Fruit fly (Drosophila melanogaster) whole organism, embryonic: Measurements from ENCODE around the gene Prx4.
A peak's percentile ranks its signal among the peaks of the same experiment; 100 is the strongest.

ENCODE experiments used
- Asciz ChIP-seq: fragments of 200-800 bp; sonication (Bioruptor generic); optimal IDR thresholded peaks from 2 replicates; lab custom pipeline; 2017; ENCODE audit warnings: missing biosample characterization, mild to moderate bottlenecking, missing genetic modification characterization, missing genetic modification reagents
- Bteb2 ChIP-seq: fragments of 200-800 bp; sonication (Bioruptor generic); optimal IDR thresholded peaks from 2 replicates; lab custom pipeline; 2016; ENCODE audit warnings: missing biosample characterization, missing genetic modification characterization
- CG10431 ChIP-seq: fragments of 200-800 bp; sonication (Bioruptor generic); optimal IDR thresholded peaks from 3 replicates; lab custom pipeline; 2018; ENCODE audit warnings: missing biosample characterization, mild to moderate bottlenecking, missing genetic modification characterization
- CG11504 ChIP-seq: fragments of 200-800 bp; sonication (Bioruptor generic); optimal IDR thresholded peaks from 3 replicates; lab custom pipeline; 2019; ENCODE audit warnings: missing biosample characterization, mild to moderate bottlenecking, missing genetic modification characterization, moderate library complexity
- CG12155 ChIP-seq: fragments of 200-800 bp; sonication (Bioruptor generic); optimal IDR thresholded peaks from 3 replicates; lab custom pipeline; 2016; ENCODE audit warnings: missing biosample characterization, missing genetic modification characterization
- CG12391 ChIP-seq: fragments of 200-800 bp; sonication (Bioruptor generic); optimal IDR thresholded peaks from 3 replicates; lab custom pipeline; 2018; ENCODE audit warnings: missing biosample characterization, mild to moderate bottlenecking, missing genetic modification characterization, moderate library complexity
- CG12769 ChIP-seq: fragments of 200-800 bp; sonication (Bioruptor generic); optimal IDR thresholded peaks from 2 replicates; lab custom pipeline; 2019; ENCODE audit warnings: missing biosample characterization, mild to moderate bottlenecking, missing genetic modification characterization, moderate library complexity
- CG14050 ChIP-seq: fragments of 200-800 bp; sonication (Bioruptor generic); IDR thresholded peaks from 3 replicates; pipeline ENCODE4 v1.3.6; 2022; ENCODE audit warnings: missing biosample characterization, missing genetic modification characterization
- CG15269 ChIP-seq: fragments of 200-800 bp; sonication (Bioruptor generic); optimal IDR thresholded peaks from 2 replicates; lab custom pipeline; 2018; ENCODE audit warnings: missing biosample characterization, mild to moderate bottlenecking, missing genetic modification characterization, moderate library complexity
- CG15479 ChIP-seq: fragments of 200-800 bp; sonication (Bioruptor generic); optimal IDR thresholded peaks from 3 replicates; lab custom pipeline; 2019; ENCODE audit warnings: missing biosample characterization, mild to moderate bottlenecking, missing genetic modification characterization, moderate library complexity
- CG15601 ChIP-seq: fragments of 200-800 bp; sonication (Bioruptor generic); optimal IDR thresholded peaks from 3 replicates; lab custom pipeline; 2019; ENCODE audit warnings: missing biosample characterization, mild to moderate bottlenecking, missing genetic modification characterization, moderate library complexity
- CG17912 ChIP-seq: fragments of 200-800 bp; sonication (Bioruptor generic); optimal IDR thresholded peaks from 2 replicates; lab custom pipeline; 2018; ENCODE audit warnings: missing biosample characterization, mild to moderate bottlenecking, missing genetic modification characterization
- CG2712 ChIP-seq: fragments of 200-800 bp; optimal IDR thresholded peaks from 3 replicates; lab custom pipeline; 2019; ENCODE audit warnings: missing biosample characterization, mild to moderate bottlenecking, missing genetic modification characterization, moderate library complexity
- CG2875 ChIP-seq: fragments of 200-800 bp; sonication (Bioruptor generic); optimal IDR thresholded peaks from 2 replicates; lab custom pipeline; 2017; ENCODE audit warnings: missing biosample characterization, mild to moderate bottlenecking, missing genetic modification characterization, missing genetic modification reagents
- CG31365 ChIP-seq: fragments of 200-800 bp; sonication (Bioruptor generic); optimal IDR thresholded peaks from 2 replicates; lab custom pipeline; 2018; ENCODE audit warnings: missing biosample characterization, mild to moderate bottlenecking, missing genetic modification characterization
- CG4404 ChIP-seq: fragments of 200-800 bp; sonication (Bioruptor generic); IDR thresholded peaks from 2 replicates; pipeline ENCODE4 v1.3.6; 2022; ENCODE audit warnings: missing biosample characterization, missing genetic modification characterization
- CG6689 ChIP-seq: fragments of 200-800 bp; sonication (Bioruptor generic); IDR thresholded peaks from 2 replicates; pipeline ENCODE4 v1.3.6; 2022; ENCODE audit warnings: missing biosample characterization, missing genetic modification characterization
- CG6854 ChIP-seq: fragments of 200-800 bp; sonication (Bioruptor generic); optimal IDR thresholded peaks from 3 replicates; lab custom pipeline; 2017; ENCODE audit warnings: missing biosample characterization, mild to moderate bottlenecking, missing genetic modification characterization
- CG7556 ChIP-seq: fragments of 200-800 bp; sonication (Bioruptor generic); optimal IDR thresholded peaks from 2 replicates; lab custom pipeline; 2017; ENCODE audit warnings: missing biosample characterization, mild to moderate bottlenecking, missing genetic modification characterization
- CG7786 ChIP-seq: fragments of 200-800 bp; sonication (Bioruptor generic); optimal IDR thresholded peaks from 2 replicates; lab custom pipeline; 2016; ENCODE audit warnings: missing biosample characterization, missing genetic modification characterization
- Chrac-16 ChIP-seq: fragments of 200-800 bp; sonication (Bioruptor generic); optimal IDR thresholded peaks from 3 replicates; lab custom pipeline; 2016; ENCODE audit warnings: missing biosample characterization, missing genetic modification characterization
- CoRest ChIP-seq: fragments of 200-800 bp; sonication (Bioruptor generic); optimal IDR thresholded peaks from 3 replicates; lab custom pipeline; 2018; ENCODE audit warnings: missing biosample characterization, mild to moderate bottlenecking, missing genetic modification characterization, moderate library complexity
- Eip74EF ChIP-seq, 2 experiments: fragments of 200-800 bp in 1 of 2; fragments of >200 bp in 1 of 2; sonication (Bioruptor generic) in 1 of 2; optimal IDR thresholded peaks; 2 replicates each; lab custom pipeline; 2017 to 2019; ENCODE audit warnings: missing biosample characterization in 2 of 2, missing genetic modification characterization in 2 of 2, mild to moderate bottlenecking in 1 of 2, moderate library complexity in 1 of 2
- Ets65A ChIP-seq: fragments of 200-800 bp; sonication (Bioruptor generic); peaks from one replicate; lab custom pipeline; 2016; ENCODE audit warnings: missing biosample characterization, missing genetic modification characterization
- Hmr ChIP-seq: fragments of 200-800 bp; sonication (Bioruptor generic); optimal IDR thresholded peaks from 3 replicates; lab custom pipeline; 2017; ENCODE audit warnings: mild to moderate bottlenecking, missing biosample characterization, missing genetic modification reagents, missing genetic modification characterization
- Jarid2 ChIP-seq: fragments of 200-800 bp; sonication (Bioruptor generic); optimal IDR thresholded peaks from 3 replicates; lab custom pipeline; 2017; ENCODE audit warnings: mild to moderate bottlenecking, missing biosample characterization, missing genetic modification reagents, missing genetic modification characterization
- Mad ChIP-seq: fragments of 200-800 bp; sonication (Bioruptor generic); optimal IDR thresholded peaks from 2 replicates; lab custom pipeline; 2016; ENCODE audit warnings: missing biosample characterization, missing genetic modification characterization
- Med ChIP-seq: fragments of 200-800 bp; sonication (Bioruptor generic); peaks from one replicate; lab custom pipeline; 2016; ENCODE audit warnings: missing biosample characterization, missing genetic modification characterization, mild to moderate bottlenecking, inconsistent platforms, moderate library complexity
- Pdp1 ChIP-seq, 2 experiments: fragments of 200-800 bp; sonication (Bioruptor generic); optimal IDR thresholded peaks; 3 replicates each; lab custom pipeline; 2016; ENCODE audit warnings: missing biosample characterization in 2 of 2, missing genetic modification characterization in 2 of 2, mild to moderate bottlenecking in 1 of 2, moderate library complexity in 1 of 2
- Ravus ChIP-seq: fragments of 200-800 bp; sonication (Bioruptor generic); IDR thresholded peaks from 2 replicates; pipeline ENCODE4 v1.3.6; 2022; ENCODE audit warnings: missing biosample characterization, missing genetic modification characterization
- Sry-β ChIP-seq: fragments of 200-800 bp; sonication (Bioruptor generic); optimal IDR thresholded peaks from 2 replicates; lab custom pipeline; 2018; ENCODE audit warnings: missing biosample characterization, mild to moderate bottlenecking, missing genetic modification characterization, moderate library complexity
- Vsx1 ChIP-seq: fragments of 200-800 bp; sonication (Bioruptor generic); optimal IDR thresholded peaks from 2 replicates; lab custom pipeline; 2017; ENCODE audit warnings: missing biosample characterization, mild to moderate bottlenecking, missing genetic modification characterization, missing genetic modification reagents
- ac ChIP-seq: fragments of 200-800 bp; sonication (Bioruptor generic); optimal IDR thresholded peaks from 3 replicates; lab custom pipeline; 2017; ENCODE audit warnings: missing biosample characterization, mild to moderate bottlenecking, missing genetic modification characterization
- cas ChIP-seq: fragments of 200-800 bp; sonication (Bioruptor generic); IDR thresholded peaks from 2 replicates; pipeline ENCODE4 v1.3.6; 2022; ENCODE audit warnings: missing biosample characterization, missing genetic modification characterization
- emc ChIP-seq: fragments of 200-800 bp; sonication (Bioruptor generic); optimal IDR thresholded peaks from 2 replicates; lab custom pipeline; 2016; ENCODE audit warnings: missing biosample characterization, missing genetic modification characterization
- fd64A ChIP-seq: fragments of 200-800 bp; sonication (Bioruptor generic); optimal IDR thresholded peaks from 3 replicates; lab custom pipeline; 2018; ENCODE audit warnings: missing biosample characterization, mild to moderate bottlenecking, missing genetic modification characterization
- fu2 ChIP-seq: fragments of 200-800 bp; sonication (Bioruptor generic); optimal IDR thresholded peaks from 2 replicates; lab custom pipeline; 2016; ENCODE audit warnings: missing biosample characterization, missing genetic modification characterization
- jigr1 ChIP-seq: fragments of 200-800 bp; sonication (Bioruptor generic); IDR thresholded peaks from 3 replicates; pipeline ENCODE4 v1.3.6; 2022; ENCODE audit warnings: missing biosample characterization, missing genetic modification characterization
- nom ChIP-seq: fragments of 200-800 bp; sonication (Bioruptor generic); optimal IDR thresholded peaks from 2 replicates; lab custom pipeline; 2017; ENCODE audit warnings: missing biosample characterization, missing genetic modification characterization, mild to moderate bottlenecking, moderate library complexity, missing genetic modification reagents
- otp ChIP-seq: fragments of 200-800 bp; sonication (Bioruptor generic); IDR thresholded peaks from 3 replicates; pipeline ENCODE4, ENCODE4 v1.3.6; 2022; ENCODE audit warnings: missing biosample characterization, missing genetic modification characterization
- pho ChIP-seq: fragments of 200-800 bp; sonication (Bioruptor generic); optimal IDR thresholded peaks from 2 replicates; lab custom pipeline; 2016; ENCODE audit warnings: missing biosample characterization, missing genetic modification characterization
- prd ChIP-seq, 3 experiments: fragments of >200 bp in 2 of 3; fragments of 200-800 bp in 1 of 3; sonication (Bioruptor generic) in 1 of 3; optimal IDR thresholded peaks in 2 of 3; IDR thresholded peaks in 1 of 3; 2 replicates in 2 of 3; 3 replicates in 1 of 3; pipeline versions ENCODE4 v1.3.6 to Lab custom; 2017 to 2022; ENCODE audit warnings: missing biosample characterization in 1 of 3, missing genetic modification characterization in 1 of 3
- pum ChIP-seq: fragments of 200-800 bp; sonication (Bioruptor generic); optimal IDR thresholded peaks from 2 replicates; lab custom pipeline; 2016; ENCODE audit warnings: missing biosample characterization, missing genetic modification characterization
- ranshi ChIP-seq: fragments of 200-800 bp; sonication (Bioruptor generic); IDR thresholded peaks from 2 replicates; pipeline ENCODE4 v1.3.6; 2022; ENCODE audit warnings: missing biosample characterization, missing genetic modification characterization
- sima ChIP-seq: fragments of 200-800 bp; sonication (Bioruptor generic); optimal IDR thresholded peaks from 2 replicates; lab custom pipeline; 2016; ENCODE audit warnings: missing biosample characterization, missing genetic modification characterization
- slou ChIP-seq: fragments of 200-800 bp; sonication (Bioruptor generic); optimal IDR thresholded peaks from 3 replicates; lab custom pipeline; 2016; ENCODE audit warnings: missing biosample characterization, missing genetic modification characterization
- ttk ChIP-seq: fragments of 200-800 bp; sonication (Bioruptor generic); IDR thresholded peaks from 2 replicates; pipeline ENCODE4 v2.1.2; 2022; ENCODE audit warnings: missing biosample characterization, missing genetic modification characterization

Prx4 gene

DNA sequence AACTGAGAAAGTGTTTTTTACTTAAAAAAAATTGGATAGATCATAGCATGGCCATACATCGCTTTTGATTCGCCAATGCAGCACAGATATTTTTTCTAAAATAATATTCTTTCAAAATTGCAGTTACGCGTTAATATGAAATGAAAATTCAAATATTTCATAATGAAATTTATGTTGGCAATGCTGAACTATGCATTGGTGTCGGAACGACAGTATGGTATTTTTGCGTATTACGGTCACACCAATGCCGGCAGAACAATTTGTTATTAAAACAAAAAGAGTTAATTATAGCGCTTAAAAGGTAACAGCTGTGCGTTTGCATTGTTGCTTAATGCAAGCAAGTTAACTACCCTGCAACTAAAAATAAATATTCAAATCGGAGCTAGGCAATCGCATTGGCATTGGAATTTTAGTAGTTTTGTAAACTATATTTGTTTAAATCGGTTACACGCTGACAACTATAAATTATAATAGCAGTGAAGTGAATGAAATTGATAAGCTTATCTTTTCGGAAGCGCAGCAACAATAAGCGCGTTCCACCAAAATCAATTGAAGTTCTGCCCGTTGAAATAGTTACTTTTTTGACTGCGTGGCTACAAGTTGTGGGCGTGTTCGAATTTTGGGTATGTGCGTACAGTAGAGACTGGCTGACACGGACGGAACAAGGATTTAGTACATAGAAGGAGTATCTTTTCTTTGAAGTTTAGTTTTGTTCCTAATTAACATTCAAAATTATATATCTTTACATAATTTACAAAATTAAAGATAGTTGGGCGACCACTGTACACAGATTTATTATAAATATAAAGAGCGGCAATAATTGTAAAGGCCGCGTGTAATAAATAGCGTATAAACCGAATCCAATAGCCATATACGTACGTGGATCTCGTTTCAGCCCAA, at the start of gene Prx4 (continued):
- TF ChIP-seq Sry-β (GFP tag; lab: Kevin White, UChicago), result no peak
- peak; percentile 19 for TF ChIP-seq Ravus (GFP tag; lab: Robert Waterston, UW)
- TF ChIP-seq cas (GFP tag; lab: Robert Waterston, UW), result no peak
- no peak for TF ChIP-seq prd (optimal IDR thresholded peaks at IDR 0.05; lab: Kevin White, UChicago)
- peak; percentile 79 for TF ChIP-seq prd (GFP tag; IDR thresholded peaks at IDR 0.05; lab: Robert Waterston, UW)
- TF ChIP-seq CG6689 (GFP tag; lab: Robert Waterston, UW), result peak; percentile 82
- peak; percentile 80 for TF ChIP-seq CG15269 (tag; lab: Kevin White, UChicago)
- peak; percentile 54 for TF ChIP-seq Vsx1 (GFP tag; lab: Kevin White, UChicago)
- no peak for TF ChIP-seq CG15479
- TF ChIP-seq fu2, result no peak
- peak; percentile 62 for TF ChIP-seq CG15601 (tag; lab: Kevin White, UChicago)
- TF ChIP-seq Pdp1 (GFP tag; optimal IDR thresholded peaks at IDR 0.05; lab: Kevin White, UChicago), result peak; percentile 46 to 63
- peak; percentile 66 for TF ChIP-seq CG12155
- no peak for TF ChIP-seq pho (GFP tag; lab: Kevin White, UChicago)
- peak; percentile 68 for TF ChIP-seq CoRest
- peak; percentile 66 for TF ChIP-seq CG12391 (tag; lab: Kevin White, UChicago)
- no peak for TF ChIP-seq emc
- TF ChIP-seq CG12769 (tag; lab: Kevin White, UChicago), result peak; percentile 64
- TF ChIP-seq CG14050 (GFP tag; lab: Robert Waterston, UW), result peak; percentile 55
- TF ChIP-seq CG2875 (GFP tag; lab: Kevin White, UChicago), result peak; percentile 65
- no peak for TF ChIP-seq Ets65A (GFP tag; lab: Kevin White, UChicago)
- peak; percentile 81 for TF ChIP-seq Med (GFP tag; lab: Kevin White, UChicago)
- TF ChIP-seq otp (GFP tag; lab: Robert Waterston, UW), result peak; percentile 59; the same call in 1 of the 3 replicates
- peak; percentile 71 for TF ChIP-seq ttk (GFP tag; lab: Robert Waterston, UW)
- TF ChIP-seq CG2712 (tag; lab: Kevin White, UChicago), result peak; percentile 76
- TF ChIP-seq Asciz (GFP tag; lab: Kevin White, UChicago), result peak; percentile 69
- peak; percentile 62 for TF ChIP-seq Chrac-16 (GFP tag; lab: Kevin White, UChicago)
- 0 out of 3 replicates have a peak, but pooled peaks have one; percentile 22 for TF ChIP-seq jigr1
- TF ChIP-seq Hmr (GFP tag; lab: Kevin White, UChicago), result peak; percentile 84
- TF ChIP-seq ac (GFP tag; lab: Kevin White, UChicago), result no peak
- no peak for TF ChIP-seq CG10431 (GFP tag; lab: Kevin White, UChicago)
- TF ChIP-seq CG11504, result peak; percentile 76
- no peak for TF ChIP-seq CG7786
- peak; percentile 21 for TF ChIP-seq Jarid2 (GFP tag; lab: Kevin White, UChicago)
- no peak for TF ChIP-seq slou (GFP tag; lab: Kevin White, UChicago)
- TF ChIP-seq CG6854 (GFP tag; lab: Kevin White, UChicago), result peak; percentile 56
- TF ChIP-seq CG17912, result no peak
- peak; percentile 28 for TF ChIP-seq Mad
- peak in 1 of 2 experiments; percentile 34 for TF ChIP-seq Eip74EF (GFP tag; optimal IDR thresholded peaks at IDR 0.05; lab: Kevin White, UChicago)
- TF ChIP-seq ranshi, result peak; percentile 73
- TF ChIP-seq CG4404 (GFP tag; lab: Robert Waterston, UW), result 0 out of 2 replicates have a peak, but pooled peaks have one; percentile 36
- no peak for TF ChIP-seq CG31365 (tag; lab: Kevin White, UChicago)
- no peak for TF ChIP-seq sima (GFP tag; lab: Kevin White, UChicago)
- no peak for TF ChIP-seq fd64A (GFP tag; lab: Kevin White, UChicago)
- peak; percentile 67 for TF ChIP-seq CG7556
- TF ChIP-seq nom, result no peak
- TF ChIP-seq Bteb2 (GFP tag; lab: Kevin White, UChicago), result peak; percentile 20
- TF ChIP-seq pum (GFP tag; lab: Kevin White, UChicago), result peak; percentile 54
- TF ChIP-seq, all 482 proteins: peak for 291
